Fruit fly (Drosophila melanogaster) whole organism: ENCODE measurements around the gene Rilpl.

Experiments used
- CG8478 ChIP-seq: fragments of >200 bp; optimal IDR thresholded peaks from 2 replicates; lab custom pipeline; 2018; ENCODE audit warnings: inconsistent platforms
- Dll ChIP-seq: fragments of >200 bp; optimal IDR thresholded peaks from 2 replicates; lab custom pipeline; 2017
- pan ChIP-seq: fragments of >200 bp; optimal IDR thresholded peaks from 2 replicates; lab custom pipeline; 2017
- psq ChIP-seq: fragments of >200 bp; optimal IDR thresholded peaks from 2 replicates; lab custom pipeline; 2017
- usp ChIP-seq: fragments of >200 bp; optimal IDR thresholded peaks from 2 replicates; lab custom pipeline; 2017; ENCODE audit warnings: missing biosample characterization, missing genetic modification characterization, mixed read lengths

DNA sequence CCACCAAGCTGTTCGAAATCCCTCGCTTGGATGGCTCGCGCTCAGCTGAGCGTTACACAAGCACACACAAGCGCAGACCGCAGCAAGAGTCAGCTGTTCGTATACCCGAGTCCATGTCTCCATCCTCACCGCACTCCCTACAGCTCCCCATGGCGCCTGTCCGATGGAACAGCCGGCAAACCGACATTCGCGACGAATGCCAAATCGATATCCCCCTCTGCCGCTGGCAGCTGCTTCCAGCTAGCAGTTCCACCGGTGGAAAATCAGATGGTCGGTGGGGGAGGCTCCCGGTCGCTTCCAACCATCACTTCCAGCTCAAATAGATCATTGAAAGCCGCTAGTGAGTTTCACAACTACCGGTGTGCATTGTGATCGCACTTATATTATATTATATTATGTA lies 17.5 kb downstream of the Rilpl start:
- TF ChIP-seq CG8478 (lab: Kevin White, UChicago): no peak
- TF ChIP-seq Dll (lab: Kevin White, UChicago): no peak
- no peak for TF ChIP-seq usp
- no peak for TF ChIP-seq pan (lab: Kevin White, UChicago)
- no peak for TF ChIP-seq psq (lab: Kevin White, UChicago)
